Worm (Caenorhabditis elegans): ENCODE measurements around the gene srbc-8.

- TF ChIP-seq T22C8.4 (GFP tag; IDR thresholded peaks at IDR 0.05) (no peak), flt-1 (GFP tag; IDR thresholded peaks at IDR 0.05) (no peak), cog-1 (tag; optimal IDR thresholded peaks at IDR 0.05) (no peak), ztf-23 (GFP tag; IDR thresholded peaks at IDR 0.05) (no peak), klf-2 (GFP tag; conservative IDR thresholded peaks at IDR 0.05) (no peak), tab-1 (GFP tag; IDR thresholded peaks at IDR 0.05) (no peak), ztf-29 (GFP tag; IDR thresholded peaks at IDR 0.05) (no peak), ref-1 (GFP tag; conservative IDR thresholded peaks at IDR 0.05) (no peak)
These were observed 30.7 kb downstream of the srbc-8 start, which contains the start of gene try-8 for ce11 chrV:7454236-7454635.
